Fruit fly (Drosophila melanogaster): ENCODE data around the gene CG43169.

CG43169 gene

dm6 chr3L:8912332-8912731 lies 23.9 kb upstream of the CG43169 start, which contains the start of the genes Tsp66E and mfr (continued):
- TF ChIP-seq croc (GFP tag; conservative IDR thresholded peaks at IDR 0.05) = no peak
- no peak for TF ChIP-seq Sox102F (GFP tag; optimal IDR thresholded peaks at IDR 0.05)
- TF ChIP-seq Neu2 (GFP tag; optimal IDR thresholded peaks at IDR 0.05; ENCODE audit: borderline replicate concordance) = no peak
- TF ChIP-seq nom (GFP tag; optimal IDR thresholded peaks at IDR 0.05) = peak; percentile 88
- TF ChIP-seq Fer3 (tag; optimal IDR thresholded peaks at IDR 0.05) = no peak
- TF ChIP-seq luna (GFP tag; optimal IDR thresholded peaks at IDR 0.05) = no peak
- no peak for TF ChIP-seq Hr78 (GFP tag; optimal IDR thresholded peaks at IDR 0.05)
- TF ChIP-seq CG8924 (tag; optimal IDR thresholded peaks at IDR 0.05) = no peak
- peak; percentile 9; the same call in 1 of the 2 replicates for TF ChIP-seq cas (GFP tag; IDR thresholded peaks at IDR 0.05)
- TF ChIP-seq hkb (optimal IDR thresholded peaks at IDR 0.05) = no peak
- TF ChIP-seq hkb (GFP tag; IDR thresholded peaks at IDR 0.05) = no peak
- no peak for TF ChIP-seq gsb-n (tag; optimal IDR thresholded peaks at IDR 0.05)
- no peak for TF ChIP-seq cato (GFP tag; optimal IDR thresholded peaks at IDR 0.05; ENCODE audit: borderline replicate concordance)
- no peak for TF ChIP-seq H15 (GFP tag; IDR thresholded peaks at IDR 0.05)
- TF ChIP-seq lola (GFP tag; optimal IDR thresholded peaks at IDR 0.05) = no peak
- no peak for TF ChIP-seq bigmax (GFP tag; optimal IDR thresholded peaks at IDR 0.05)
- TF ChIP-seq CG18011 (GFP tag; optimal IDR thresholded peaks at IDR 0.05) = no peak
- no peak for TF ChIP-seq Pdp1 (GFP tag; optimal IDR thresholded peaks at IDR 0.05)
- peak; percentile 4 for TF ChIP-seq Antp (GFP tag; optimal IDR thresholded peaks at IDR 0.05)
- no peak for TF ChIP-seq HLH4C (GFP tag; IDR thresholded peaks at IDR 0.05; ENCODE audit: partially characterized antibody)
- no peak for TF ChIP-seq CG12391 (tag; optimal IDR thresholded peaks at IDR 0.05)
- TF ChIP-seq wdn (GFP tag; IDR thresholded peaks at IDR 0.05) = no peak
- TF ChIP-seq CG13123 (GFP tag; optimal IDR thresholded peaks at IDR 0.05) = no peak
- TF ChIP-seq kah (GFP tag; optimal IDR thresholded peaks at IDR 0.05) = no peak
- no peak for TF ChIP-seq CG14965 (GFP tag; optimal IDR thresholded peaks at IDR 0.05; ENCODE audit: borderline replicate concordance)
- TF ChIP-seq klu (GFP tag; IDR thresholded peaks at IDR 0.05) = no peak
- peak; percentile 5 for TF ChIP-seq CrebB (tag; optimal IDR thresholded peaks at IDR 0.05)
- no peak for TF ChIP-seq danr (GFP tag; IDR thresholded peaks at IDR 0.05)
- TF ChIP-seq Ptx1 (GFP tag; IDR thresholded peaks at IDR 0.05) = no peak
- no peak for TF ChIP-seq CG7745 (tag; optimal IDR thresholded peaks at IDR 0.05)
- no peak for TF ChIP-seq CG2889 (GFP tag; IDR thresholded peaks at IDR 0.05)
- TF ChIP-seq CG1529 (GFP tag; optimal IDR thresholded peaks at IDR 0.05) = no peak
- no peak for TF ChIP-seq sna (GFP tag; IDR thresholded peaks at IDR 0.05; ENCODE audit: partially characterized antibody)
- no peak for TF ChIP-seq mirr (GFP tag; optimal IDR thresholded peaks at IDR 0.05)
- no peak for TF ChIP-seq trem (tag; optimal IDR thresholded peaks at IDR 0.05)
- TF ChIP-seq sug (tag; optimal IDR thresholded peaks at IDR 0.05) = no peak
- TF ChIP-seq CG11723 (GFP tag; optimal IDR thresholded peaks at IDR 0.05) = no peak
- TF ChIP-seq disco-r (GFP tag; optimal IDR thresholded peaks at IDR 0.05) = no peak
- no peak for TF ChIP-seq her (GFP tag; optimal IDR thresholded peaks at IDR 0.05)
- TF ChIP-seq CG16813 (GFP tag; IDR thresholded peaks at IDR 0.05; ENCODE audit: partially characterized antibody) = no peak
- TF ChIP-seq crol (GFP tag; IDR thresholded peaks at IDR 0.05) = 0 out of 2 replicates have a peak, but pooled peaks have one; percentile 46
- TF ChIP-seq CG11247 (GFP tag; IDR thresholded peaks at IDR 0.05) = no peak
- no peak for TF ChIP-seq CG4424 (GFP tag; optimal IDR thresholded peaks at IDR 0.05)
- no peak for TF ChIP-seq CG6654 (GFP tag; optimal IDR thresholded peaks at IDR 0.05)
- peak; percentile 26; the same call in 1 of the 3 replicates for TF ChIP-seq CG6791 (GFP tag; IDR thresholded peaks at IDR 0.05; ENCODE audit: partially characterized antibody)
- no peak for TF ChIP-seq HLH54F (GFP tag; optimal IDR thresholded peaks at IDR 0.05)
- TF ChIP-seq Opbp (GFP tag; IDR thresholded peaks at IDR 0.05; ENCODE audit: partially characterized antibody) = no peak
- TF ChIP-seq h (optimal IDR thresholded peaks at IDR 0.05) = no peak
- no peak for TF ChIP-seq dan (GFP tag; IDR thresholded peaks at IDR 0.05)
- TF ChIP-seq Med (GFP tag) = peak; percentile 93
- no peak for TF ChIP-seq CG12155 (GFP tag; optimal IDR thresholded peaks at IDR 0.05)

All from whole organism, embryonic.